Fruit fly (Drosophila melanogaster) whole organism, embryonic: ENCODE measurements around the gene Frmd5.
A peak's percentile ranks its signal among the peaks of the same experiment; 100 is the strongest.

Experiments
- Atf-2 ChIP-seq: fragments of 200-800 bp; sonication (Bioruptor generic); optimal IDR thresholded peaks from 2 replicates; lab custom pipeline; 2016; ENCODE audit warnings: missing biosample characterization, missing genetic modification characterization
- BEAF-32 ChIP-seq: fragments of 200-800 bp; sonication (Bioruptor generic); optimal IDR thresholded peaks from 3 replicates; lab custom pipeline; 2017; ENCODE audit warnings: missing biosample characterization, missing genetic modification characterization, mild to moderate bottlenecking, moderate library complexity, missing genetic modification reagents
- C15 ChIP-seq: fragments of 200-800 bp; sonication (Bioruptor generic); IDR thresholded peaks from 3 replicates; pipeline ENCODE4 v1.3.6; 2022; ENCODE audit warnings: missing biosample characterization, missing genetic modification characterization
- CG10267 ChIP-seq: fragments of 200-800 bp; sonication (Bioruptor generic); optimal IDR thresholded peaks from 2 replicates; lab custom pipeline; 2018; ENCODE audit warnings: missing biosample characterization, mild to moderate bottlenecking, missing genetic modification characterization, moderate library complexity
- CG10321 ChIP-seq: fragments of 200-800 bp; sonication (Bioruptor generic); IDR thresholded peaks from 2 replicates; pipeline ENCODE4 v1.3.6; 2022; ENCODE audit warnings: missing biosample characterization, missing genetic modification characterization
- CG11398 ChIP-seq: fragments of 200-800 bp; sonication (Bioruptor generic); optimal IDR thresholded peaks from 2 replicates; lab custom pipeline; 2016; ENCODE audit warnings: missing biosample characterization, missing genetic modification characterization
- CG14050 ChIP-seq: fragments of 200-800 bp; sonication (Bioruptor generic); IDR thresholded peaks from 3 replicates; pipeline ENCODE4 v1.3.6; 2022; ENCODE audit warnings: missing biosample characterization, missing genetic modification characterization
- CG17361 ChIP-seq: fragments of 200-800 bp; sonication (Bioruptor generic); IDR thresholded peaks from 3 replicates; pipeline ENCODE4 v1.3.6; 2022; ENCODE audit warnings: missing biosample characterization, missing genetic modification characterization
- CG17612 ChIP-seq: fragments of 200-800 bp; sonication (Bioruptor generic); IDR thresholded peaks from 2 replicates; pipeline ENCODE4 v1.3.6; 2022; ENCODE audit warnings: missing biosample characterization, missing genetic modification characterization
- CG17912 ChIP-seq: fragments of 200-800 bp; sonication (Bioruptor generic); optimal IDR thresholded peaks from 2 replicates; lab custom pipeline; 2018; ENCODE audit warnings: missing biosample characterization, mild to moderate bottlenecking, missing genetic modification characterization
- CG2875 ChIP-seq: fragments of 200-800 bp; sonication (Bioruptor generic); optimal IDR thresholded peaks from 2 replicates; lab custom pipeline; 2017; ENCODE audit warnings: missing biosample characterization, mild to moderate bottlenecking, missing genetic modification characterization, missing genetic modification reagents
- CG3065 ChIP-seq: fragments of 200-800 bp; sonication (Bioruptor generic); optimal IDR thresholded peaks from 2 replicates; lab custom pipeline; 2016; ENCODE audit warnings: missing biosample characterization, missing genetic modification characterization
- CG3163 ChIP-seq: fragments of 200-800 bp; sonication (Bioruptor generic); optimal IDR thresholded peaks from 3 replicates; lab custom pipeline; 2016; ENCODE audit warnings: missing biosample characterization, missing genetic modification characterization
- CG33557 ChIP-seq: fragments of 200-800 bp; sonication (Bioruptor generic); optimal IDR thresholded peaks from 2 replicates; lab custom pipeline; 2019; ENCODE audit warnings: missing biosample characterization, mild to moderate bottlenecking, missing genetic modification characterization, moderate library complexity
- CG34422 ChIP-seq: fragments of 200-800 bp; sonication (Bioruptor generic); IDR thresholded peaks from 3 replicates; pipeline ENCODE4 v1.3.6; 2022; ENCODE audit warnings: missing biosample characterization, missing genetic modification characterization
- CG6791 ChIP-seq: fragments of 200-800 bp; sonication (Bioruptor generic); IDR thresholded peaks from 3 replicates; pipeline ENCODE4 v1.3.6; 2022; ENCODE audit warnings: missing biosample characterization, missing genetic modification characterization; ENCODE audit not compliant: partially characterized antibody
- CG7556 ChIP-seq: fragments of 200-800 bp; sonication (Bioruptor generic); optimal IDR thresholded peaks from 2 replicates; lab custom pipeline; 2017; ENCODE audit warnings: missing biosample characterization, mild to moderate bottlenecking, missing genetic modification characterization
- CG8281 ChIP-seq: fragments of 200-800 bp; sonication (Bioruptor generic); optimal IDR thresholded peaks from 2 replicates; lab custom pipeline; 2018; ENCODE audit warnings: missing biosample characterization, mild to moderate bottlenecking, missing genetic modification characterization, moderate library complexity
- CG8765 ChIP-seq: fragments of 200-800 bp; sonication (Bioruptor generic); IDR thresholded peaks from 2 replicates; pipeline ENCODE4 v1.3.6; 2022; ENCODE audit warnings: missing biosample characterization, missing genetic modification characterization
- CkIIα-i1 ChIP-seq: fragments of 200-800 bp; sonication (Bioruptor generic); IDR thresholded peaks from 2 replicates; pipeline ENCODE4 v1.3.6; 2022; ENCODE audit warnings: missing biosample characterization, missing genetic modification characterization
- Dad ChIP-seq: fragments of 200-800 bp; sonication (Bioruptor generic); optimal IDR thresholded peaks from 3 replicates; lab custom pipeline; 2016; ENCODE audit warnings: missing biosample characterization, missing genetic modification characterization
- H2.0 ChIP-seq: fragments of 200-800 bp; sonication (Bioruptor generic); IDR thresholded peaks from 2 replicates; pipeline ENCODE4 v1.3.6; 2022; ENCODE audit warnings: missing biosample characterization, missing genetic modification characterization
- HLH4C ChIP-seq: fragments of 200-800 bp; sonication (Bioruptor generic); IDR thresholded peaks from 3 replicates; pipeline ENCODE4 v1.3.6; 2022; ENCODE audit warnings: missing biosample characterization, missing genetic modification characterization; ENCODE audit not compliant: partially characterized antibody
- Med ChIP-seq: fragments of 200-800 bp; sonication (Bioruptor generic); peaks from one replicate; lab custom pipeline; 2016; ENCODE audit warnings: missing biosample characterization, missing genetic modification characterization, mild to moderate bottlenecking, inconsistent platforms, moderate library complexity
- NC2α ChIP-seq: fragments of 200-800 bp; sonication (Bioruptor generic); optimal IDR thresholded peaks from 2 replicates; lab custom pipeline; 2016; ENCODE audit warnings: missing biosample characterization, missing genetic modification characterization
- Oaz ChIP-seq: fragments of 200-800 bp; sonication (Bioruptor generic); IDR thresholded peaks from 2 replicates; pipeline ENCODE4 v1.3.6; 2022; ENCODE audit warnings: missing biosample characterization, missing genetic modification characterization
- Ptx1 ChIP-seq: fragments of 200-800 bp; sonication (Bioruptor generic); IDR thresholded peaks from 2 replicates; pipeline ENCODE4 v1.3.6; 2022; ENCODE audit warnings: missing biosample characterization, missing genetic modification characterization
- Rfx ChIP-seq: fragments of 200-800 bp; sonication (Bioruptor generic); IDR thresholded peaks from 2 replicates; pipeline ENCODE4 v1.3.6; 2022; ENCODE audit warnings: missing biosample characterization, missing genetic modification characterization
- Sry-β ChIP-seq: fragments of 200-800 bp; sonication (Bioruptor generic); optimal IDR thresholded peaks from 2 replicates; lab custom pipeline; 2018; ENCODE audit warnings: missing biosample characterization, mild to moderate bottlenecking, missing genetic modification characterization, moderate library complexity
- Tbp ChIP-seq: fragments of >200 bp; optimal IDR thresholded peaks from 2 replicates; lab custom pipeline; 2018; ENCODE audit warnings: missing biosample characterization, missing genetic modification characterization
- aop ChIP-seq: fragments of 200-800 bp; sonication (Bioruptor generic); IDR thresholded peaks from 2 replicates; pipeline ENCODE4 v1.3.6; 2022; ENCODE audit warnings: missing biosample characterization, missing genetic modification characterization
- btn ChIP-seq: fragments of 200-800 bp; sonication (Bioruptor generic); optimal IDR thresholded peaks from 2 replicates; lab custom pipeline; 2016; ENCODE audit warnings: missing biosample characterization, missing genetic modification characterization
- disco-r ChIP-seq: fragments of 200-800 bp; sonication (Bioruptor generic); optimal IDR thresholded peaks from 2 replicates; lab custom pipeline; 2016; ENCODE audit warnings: missing biosample characterization, missing genetic modification characterization
- dpn ChIP-seq, 2 experiments: fragments of 200-800 bp; sonication (Bioruptor generic); optimal IDR thresholded peaks; 3 replicates each; lab custom pipeline; 2016; ENCODE audit warnings: missing biosample characterization in 2 of 2, missing genetic modification characterization in 2 of 2
- ewg ChIP-seq: fragments of 200-800 bp; sonication (Bioruptor generic); optimal IDR thresholded peaks from 3 replicates; lab custom pipeline; 2017; ENCODE audit warnings: mild to moderate bottlenecking, missing biosample characterization, missing genetic modification reagents, missing genetic modification characterization
- fd64A ChIP-seq: fragments of 200-800 bp; sonication (Bioruptor generic); optimal IDR thresholded peaks from 3 replicates; lab custom pipeline; 2018; ENCODE audit warnings: missing biosample characterization, mild to moderate bottlenecking, missing genetic modification characterization
- ftz-f1 ChIP-seq: fragments of 200-800 bp; sonication (Bioruptor generic); optimal IDR thresholded peaks from 2 replicates; lab custom pipeline; 2016; ENCODE audit warnings: missing biosample characterization, missing genetic modification characterization
- gcm ChIP-seq: fragments of 200-800 bp; sonication (Bioruptor generic); optimal IDR thresholded peaks from 2 replicates; lab custom pipeline; 2019; ENCODE audit warnings: missing biosample characterization, mild to moderate bottlenecking, missing genetic modification characterization, moderate library complexity
- gem ChIP-seq: fragments of 200-800 bp; sonication (Bioruptor generic); optimal IDR thresholded peaks from 2 replicates; lab custom pipeline; 2019; ENCODE audit warnings: missing biosample characterization, mild to moderate bottlenecking, missing genetic modification characterization, moderate library complexity
- gfzf ChIP-seq: fragments of 200-800 bp; sonication (Bioruptor generic); optimal IDR thresholded peaks from 2 replicates; lab custom pipeline; 2016; ENCODE audit warnings: missing biosample characterization, mild to moderate bottlenecking, missing genetic modification characterization, moderate library complexity
- ham ChIP-seq: fragments of 200-800 bp; sonication (Bioruptor generic); IDR thresholded peaks from 2 replicates; pipeline ENCODE4 v1.3.6; 2022; ENCODE audit warnings: missing biosample characterization, missing genetic modification characterization
- ken ChIP-seq: fragments of 200-800 bp; sonication (Bioruptor generic); IDR thresholded peaks from 3 replicates; pipeline ENCODE4 v1.3.6; 2022; ENCODE audit warnings: missing biosample characterization, missing genetic modification characterization
- p53 ChIP-seq: fragments of 200-800 bp; sonication (Bioruptor generic); optimal IDR thresholded peaks from 2 replicates; lab custom pipeline; 2016; ENCODE audit warnings: missing biosample characterization, missing genetic modification characterization
- psq ChIP-seq: fragments of 200-800 bp; sonication (Bioruptor generic); optimal IDR thresholded peaks from 2 replicates; lab custom pipeline; 2017; ENCODE audit warnings: missing biosample characterization, missing genetic modification characterization
- sd ChIP-seq: fragments of 200-800 bp; sonication (Bioruptor generic); optimal IDR thresholded peaks from 3 replicates; lab custom pipeline; 2018; ENCODE audit warnings: missing biosample characterization, mild to moderate bottlenecking, missing genetic modification characterization, moderate library complexity
- seq ChIP-seq: fragments of 200-800 bp; sonication (Bioruptor generic); IDR thresholded peaks from 2 replicates; pipeline ENCODE4 v1.3.6; 2022; ENCODE audit warnings: missing biosample characterization, missing genetic modification characterization
- stwl ChIP-seq: fragments of 200-800 bp; sonication (Bioruptor generic); optimal IDR thresholded peaks from 3 replicates; lab custom pipeline; 2018; ENCODE audit warnings: missing biosample characterization, mild to moderate bottlenecking, missing genetic modification characterization, moderate library complexity
- tna ChIP-seq: fragments of 200-800 bp; sonication (Bioruptor generic); IDR thresholded peaks from 2 replicates; pipeline ENCODE4 v1.3.6; 2022; ENCODE audit warnings: missing biosample characterization, missing genetic modification characterization; ENCODE audit not compliant: partially characterized antibody
- z ChIP-seq: fragments of 200-800 bp; sonication (Bioruptor generic); IDR thresholded peaks from 3 replicates; pipeline ENCODE4 v1.3.6; 2022; ENCODE audit warnings: missing biosample characterization, missing genetic modification characterization
- zfh2 ChIP-seq: fragments of 200-800 bp; sonication (Bioruptor generic); optimal IDR thresholded peaks from 2 replicates; lab custom pipeline; 2016; ENCODE audit warnings: missing biosample characterization, missing genetic modification characterization

The Frmd5 gene

dm6 chr2L:10396488-10396824 lies 52.2 kb downstream of the Frmd5 start, which contains the start of gene Cnot4 (continued):
- TF ChIP-seq gem (peak; percentile 24), CG17912 (GFP tag; lab: Kevin White, UChicago) (no peak), CG10267 (peak; percentile 35), Sry-β (GFP tag; lab: Kevin White, UChicago) (peak; percentile 78), ham (GFP tag; lab: Robert Waterston, UW) (no peak), CG3065 (GFP tag; lab: Kevin White, UChicago) (no peak), seq (GFP tag; lab: Robert Waterston, UW) (no peak), ftz-f1 (no peak), CG34422 (GFP tag; lab: Robert Waterston, UW) (0 out of 3 replicates have a peak, but pooled peaks have one; percentile 11)

- TF ChIP-seq stwl (tag; lab: Kevin White, UChicago) = no peak
- TF ChIP-seq CG11398 (GFP tag; lab: Kevin White, UChicago) = no peak
- TF ChIP-seq CkIIα-i1 (GFP tag; lab: Robert Waterston, UW) = no peak
- TF ChIP-seq zfh2 (GFP tag; lab: Kevin White, UChicago) = no peak
- no peak for TF ChIP-seq CG14050 (GFP tag; lab: Robert Waterston, UW)
- TF ChIP-seq H2.0 (GFP tag; lab: Robert Waterston, UW) = no peak
- no peak for TF ChIP-seq Oaz
- TF ChIP-seq HLH4C = no peak
- no peak for TF ChIP-seq C15
- no peak for TF ChIP-seq CG3163 (GFP tag; lab: Kevin White, UChicago)
- no peak for TF ChIP-seq z (GFP tag; lab: Robert Waterston, UW)
- TF ChIP-seq ewg (GFP tag; lab: Kevin White, UChicago) = no peak
- no peak for TF ChIP-seq Ptx1 (GFP tag; lab: Robert Waterston, UW)
- no peak for TF ChIP-seq CG2875 (GFP tag; lab: Kevin White, UChicago)
- no peak for TF ChIP-seq CG17361 (GFP tag; lab: Robert Waterston, UW)
- no peak for TF ChIP-seq gcm (GFP tag; lab: Kevin White, UChicago)
- no peak for TF ChIP-seq CG33557 (GFP tag; lab: Kevin White, UChicago)
- TF ChIP-seq CG6791 (GFP tag; lab: Robert Waterston, UW) = no peak
- no peak for TF ChIP-seq gfzf
- TF ChIP-seq disco-r (GFP tag; lab: Kevin White, UChicago) = no peak
- no peak for TF ChIP-seq ken (GFP tag; lab: Robert Waterston, UW)
- no peak for TF ChIP-seq BEAF-32 (GFP tag; lab: Kevin White, UChicago)
- no peak for TF ChIP-seq Rfx
- no peak for TF ChIP-seq aop (GFP tag; lab: Robert Waterston, UW)
- TF ChIP-seq fd64A (GFP tag; lab: Kevin White, UChicago) = no peak
- no peak for TF ChIP-seq sd
- TF ChIP-seq btn (GFP tag; lab: Kevin White, UChicago) = no peak
- TF ChIP-seq CG17612 (GFP tag; lab: Robert Waterston, UW) = no peak
- TF ChIP-seq tna (GFP tag; lab: Robert Waterston, UW) = 0 out of 2 replicates have a peak, but pooled peaks have one; percentile 17
- no peak for TF ChIP-seq NC2α (GFP tag; lab: Kevin White, UChicago)
- no peak for TF ChIP-seq psq (GFP tag; lab: Kevin White, UChicago)
- TF ChIP-seq CG8281 (tag; lab: Kevin White, UChicago) = no peak
- no peak for TF ChIP-seq p53 (GFP tag; lab: Kevin White, UChicago)
- TF ChIP-seq Dad (GFP tag; lab: Kevin White, UChicago) = no peak
- peak; percentile 70 for TF ChIP-seq Med (GFP tag; lab: Kevin White, UChicago)
- TF ChIP-seq Atf-2 (GFP tag; lab: Kevin White, UChicago) = no peak
- TF ChIP-seq dpn (GFP tag; optimal IDR thresholded peaks at IDR 0.05; lab: Kevin White, UChicago) = no peak
- no peak for TF ChIP-seq CG8765 (GFP tag; lab: Robert Waterston, UW)
- no peak for TF ChIP-seq CG10321 (GFP tag; lab: Robert Waterston, UW)
- TF ChIP-seq CG7556 (GFP tag; lab: Kevin White, UChicago) = no peak
- TF ChIP-seq Tbp (GFP tag; lab: Kevin White, UChicago) = no peak
These were observed 52.8 kb downstream of the Frmd5 start for dm6 chr2L:10396877-10397587.
